Worm (Caenorhabditis elegans) whole organism, L3 larva: ENCODE results near the gene col-91.

Experiments used
- ama-1 ChIP-seq: fragments of 150-350 bp; optimal IDR thresholded peaks from 2 replicates; lab custom pipeline; 2018
- ceh-28 ChIP-seq: fragments of 150-350 bp; optimal IDR thresholded peaks from 2 replicates; lab custom pipeline; 2014; ENCODE audit warnings: missing biosample characterization, missing genetic modification reagents, missing genetic modification characterization
- ceh-82 ChIP-seq: fragments of 150-350 bp; optimal IDR thresholded peaks from 2 replicates; lab custom pipeline; 2014; ENCODE audit warnings: missing biosample characterization, missing genetic modification characterization
- ceh-9 ChIP-seq: sonication (generic microtip); optimal IDR thresholded peaks from 2 replicates; lab custom pipeline; 2018; ENCODE audit warnings: missing biosample characterization, missing genetic modification characterization
- elt-2 ChIP-seq: sonication (generic microtip); optimal IDR thresholded peaks from 2 replicates; lab custom pipeline; 2016; ENCODE audit warnings: missing genetic modification reagents, mild to moderate bottlenecking, missing genetic modification characterization, missing compliant biosample characterization
- elt-3 ChIP-seq, 3 experiments: fragments of 150-350 bp in 1 of 3; sonication (generic microtip) in 2 of 3; optimal IDR thresholded peaks; 2 replicates in 2 of 3; 4 replicates in 1 of 3; lab custom pipeline; 2014 to 2017; ENCODE audit warnings: missing biosample characterization in 3 of 3, missing genetic modification characterization in 3 of 3
- hmg-11 ChIP-seq: sonication (generic microtip); optimal IDR thresholded peaks from 2 replicates; lab custom pipeline; 2016; ENCODE audit warnings: missing genetic modification characterization, missing compliant biosample characterization
- lin-15B ChIP-seq: fragments of 150-350 bp; optimal IDR thresholded peaks from 2 replicates; lab custom pipeline; 2014; ENCODE audit warnings: missing biosample characterization, missing genetic modification characterization
- nfya-1 ChIP-seq: sonication (generic microtip); optimal IDR thresholded peaks from 2 replicates; lab custom pipeline; 2017; ENCODE audit warnings: missing genetic modification characterization, mild to moderate bottlenecking, missing compliant biosample characterization, antibody characterized with exemption, moderate library complexity; ENCODE audit not compliant: insufficient read depth
- nhr-25 ChIP-seq: sonication (generic microtip); optimal IDR thresholded peaks from 2 replicates; lab custom pipeline; 2017; ENCODE audit warnings: missing biosample characterization, missing genetic modification characterization
- nhr-28 ChIP-seq: fragments of 150-350 bp; optimal IDR thresholded peaks from 2 replicates; lab custom pipeline; 2014; ENCODE audit warnings: missing biosample characterization, missing genetic modification characterization
- nhr-43 ChIP-seq: sonication (generic microtip); optimal IDR thresholded peaks from 2 replicates; lab custom pipeline; 2016; ENCODE audit warnings: mild to moderate bottlenecking, missing genetic modification characterization, missing compliant biosample characterization; ENCODE audit not compliant: poor library complexity, severe bottlenecking
- nhr-76 ChIP-seq: fragments of 150-350 bp; sonication (generic microtip); optimal IDR thresholded peaks from 5 replicates; lab custom pipeline; 2014; ENCODE audit warnings: missing biosample characterization, missing genetic modification characterization
- nhr-77 ChIP-seq: fragments of 150-350 bp; optimal IDR thresholded peaks from 2 replicates; lab custom pipeline; 2014; ENCODE audit warnings: missing biosample characterization, missing genetic modification characterization
- sea-2 ChIP-seq: fragments of 150-350 bp; sonication (generic microtip); optimal IDR thresholded peaks from 4 replicates; lab custom pipeline; 2014; ENCODE audit warnings: missing biosample characterization, missing genetic modification reagents, missing genetic modification characterization
- snpc-4 ChIP-seq: fragments of 150-350 bp; optimal IDR thresholded peaks from 2 replicates; lab custom pipeline; 2014; ENCODE audit warnings: missing biosample characterization, missing genetic modification characterization
- tbx-2 ChIP-seq: sonication (generic microtip); optimal IDR thresholded peaks from 2 replicates; lab custom pipeline; 2016; ENCODE audit warnings: mild to moderate bottlenecking, missing genetic modification characterization, missing compliant biosample characterization

Gene col-91

DNA sequence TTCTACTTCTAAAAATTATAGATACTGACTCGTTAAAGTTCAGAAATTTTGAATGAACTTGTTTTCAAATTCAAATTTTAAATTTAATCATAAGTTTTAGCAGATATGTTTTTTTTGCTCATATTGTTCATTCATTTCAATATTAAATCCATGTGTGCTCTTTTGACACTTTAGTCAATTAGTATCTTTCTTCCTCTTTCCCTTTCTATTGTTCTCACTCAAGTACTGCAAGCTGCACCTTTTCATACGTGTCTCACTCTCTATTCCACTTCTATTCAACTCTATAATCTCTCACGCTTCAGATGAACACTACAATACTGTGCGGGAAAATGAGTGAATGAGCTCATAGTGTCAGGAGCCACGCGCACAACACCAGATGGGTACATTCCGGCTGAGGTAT lies 45.5 kb downstream of the col-91 start, which contains the start of gene C30A5.16:
Gene C30A5.16 (plus strand): TSS at position 301 of the 400 bp plus-strand sequence.
- no peak for TF ChIP-seq nhr-43 (tag; lab: Kevin White, UChicago)
- TF ChIP-seq snpc-4 (tag; lab: Kevin White, UChicago): no peak
- no peak for TF ChIP-seq tbx-2
- no peak for TF ChIP-seq elt-3 (tag; optimal IDR thresholded peaks at IDR 0.05; lab: Kevin White, UChicago)
- no peak for TF ChIP-seq ceh-82 (tag; lab: Kevin White, UChicago)
- TF ChIP-seq ceh-9 (tag; lab: Kevin White, UChicago): no peak
- TF ChIP-seq nhr-76 (tag; lab: Kevin White, UChicago): no peak
- TF ChIP-seq nhr-28: no peak
- TF ChIP-seq hmg-11 (tag; lab: Kevin White, UChicago): no peak
- no peak for TF ChIP-seq lin-15B (tag; lab: Kevin White, UChicago)
- TF ChIP-seq nhr-25 (tag; lab: Kevin White, UChicago): no peak
- TF ChIP-seq ceh-28 (tag; lab: Kevin White, UChicago): no peak
- no peak for TF ChIP-seq nhr-77 (tag; lab: Kevin White, UChicago)
- TF ChIP-seq elt-2 (tag; lab: Kevin White, UChicago): no peak
- TF ChIP-seq sea-2 (GFP tag; lab: Kevin White, UChicago): no peak
- no peak for TF ChIP-seq ama-1 (lab: Kevin White, UChicago)

DNA sequence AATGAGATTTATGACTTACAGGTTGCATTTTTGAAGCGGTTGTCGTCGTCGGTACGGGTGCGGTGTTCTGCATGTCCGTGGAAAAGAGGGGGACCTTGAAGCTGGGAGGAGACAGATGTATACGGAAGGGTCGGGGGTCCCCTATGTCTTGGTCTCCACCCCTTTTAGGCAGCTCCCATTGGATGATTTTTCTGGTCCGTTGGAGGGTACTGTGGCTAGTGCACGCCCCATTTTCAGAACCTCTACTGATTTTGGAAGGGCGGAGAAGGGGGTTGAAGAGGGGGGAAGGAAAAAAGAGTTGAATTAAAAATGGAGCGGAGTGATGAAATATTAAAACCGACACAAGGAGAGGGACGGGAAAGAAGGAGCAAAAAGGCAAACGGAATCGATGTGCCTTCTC lies 47.2 kb downstream of the col-91 start, which contains the start of gene unc-86:
Gene unc-86 (minus strand): TSS at position 113 of the 400 bp plus-strand sequence.
- TF ChIP-seq nfya-1 (tag; lab: Kevin White, UChicago) (peak; percentile 67), nhr-25 (tag; lab: Kevin White, UChicago) (no peak)
